Fruit fly (Drosophila melanogaster) whole organism, larva: Measurements from ENCODE around the gene CG7488.

Source experiments
- noc ChIP-seq: fragments of 200-800 bp; sonication (Bioruptor generic); optimal IDR thresholded peaks from 3 replicates; lab custom pipeline; 2019; ENCODE audit warnings: missing biosample characterization, mild to moderate bottlenecking, missing genetic modification characterization, moderate library complexity

The CG7488 gene

DNA sequence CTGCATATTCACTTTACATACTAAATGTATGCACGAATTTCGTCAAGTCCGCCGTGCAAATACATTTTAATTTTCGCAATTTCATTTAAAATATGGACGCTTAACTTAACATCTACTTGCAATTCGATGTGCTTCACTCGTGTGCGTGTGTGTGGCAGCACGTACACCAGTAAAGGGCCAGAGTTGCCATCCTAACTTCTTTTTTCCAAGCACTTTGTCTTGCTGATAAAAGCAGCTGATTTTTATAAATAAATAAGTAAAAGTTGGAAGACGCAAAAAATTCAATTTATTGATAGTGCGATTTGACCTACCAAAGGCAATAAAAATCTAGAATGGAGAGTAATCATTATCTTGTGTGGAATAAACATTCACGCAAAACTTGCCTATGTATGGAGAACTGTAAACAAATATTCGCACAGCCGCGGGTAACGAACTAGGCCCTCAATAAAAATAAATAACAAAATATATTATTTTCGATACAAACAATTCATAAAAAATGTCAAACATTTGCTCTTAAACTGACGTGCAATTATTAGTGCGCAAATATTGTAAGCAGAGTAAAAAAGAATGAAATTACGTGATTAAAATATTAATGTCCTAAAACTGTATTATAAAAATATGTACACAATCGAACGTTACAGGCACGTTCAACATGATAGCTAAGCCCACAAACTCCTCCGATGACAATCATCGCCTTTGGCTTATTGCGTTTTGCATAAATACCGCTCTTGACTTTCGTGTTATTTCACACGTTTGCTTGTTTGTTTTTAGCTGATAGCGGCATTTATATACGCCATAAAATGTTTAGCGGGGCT lies 13.0 kb upstream of the CG7488 start:
- peak; percentile 94 for TF ChIP-seq noc (tag; lab: Kevin White, UChicago)

DNA sequence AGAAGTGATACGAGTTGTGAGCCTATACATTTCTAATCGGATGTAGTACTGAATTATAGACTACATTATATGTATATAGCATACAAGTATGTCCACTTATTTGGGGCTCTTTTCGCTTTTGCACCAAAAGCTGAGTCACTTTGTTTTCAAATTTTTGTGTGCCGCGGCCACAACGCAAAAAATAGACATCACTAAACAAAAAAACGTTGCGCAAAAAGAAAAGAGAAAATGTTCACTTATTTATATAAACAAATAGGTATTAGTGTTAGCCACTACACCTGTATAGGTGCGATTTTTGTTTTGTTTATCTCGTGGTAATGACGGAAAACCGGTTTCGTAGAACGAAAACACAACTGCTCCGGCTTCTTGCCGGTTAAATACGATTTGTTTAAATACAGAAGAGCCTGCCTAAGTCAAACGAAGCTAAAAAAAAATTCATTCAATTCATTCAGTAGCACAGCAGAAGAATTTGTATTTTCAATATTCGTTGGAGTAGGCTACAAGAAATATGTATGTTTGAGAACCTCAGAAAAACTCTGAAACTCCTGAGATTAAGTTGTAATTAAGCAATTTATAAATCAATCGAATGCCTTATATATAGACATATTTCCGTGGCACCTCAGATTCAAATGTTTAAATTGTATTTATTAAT lies 12.3 kb upstream of the CG7488 start:
- peak; percentile 53 for TF ChIP-seq noc (tag; lab: Kevin White, UChicago)

DNA sequence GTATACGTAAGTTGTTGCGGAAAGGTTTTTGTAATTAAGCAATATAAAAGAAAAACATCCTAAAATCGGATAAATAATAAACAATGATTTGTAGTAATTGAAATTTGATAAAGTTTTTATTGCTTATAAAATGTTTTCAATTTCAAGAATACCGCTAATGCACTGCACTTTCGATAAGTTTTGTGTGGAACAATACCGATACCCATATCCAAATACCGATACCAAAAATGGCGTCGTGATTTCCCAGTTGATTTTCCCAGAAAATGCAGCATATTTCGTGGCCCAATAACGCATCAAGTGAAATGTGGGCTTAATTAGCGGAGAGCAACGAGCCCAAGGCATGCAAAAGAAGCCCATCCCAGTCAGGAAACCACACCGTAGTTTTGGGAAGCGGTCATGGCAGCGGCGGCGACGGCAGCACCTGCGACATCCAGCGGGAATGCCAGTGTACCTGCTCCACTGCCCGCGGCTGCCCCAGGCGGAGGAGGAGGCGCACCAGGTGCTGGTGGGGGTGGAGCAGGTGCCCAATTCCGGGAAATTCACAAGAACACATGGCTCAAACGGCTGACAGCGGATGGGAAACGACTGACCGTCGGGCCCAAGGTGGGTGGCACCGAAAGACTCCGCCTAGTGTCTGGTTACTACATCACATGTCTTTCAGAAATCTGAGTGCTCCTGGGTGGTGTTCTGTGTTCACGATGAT lies 9.4 kb upstream of the CG7488 start, which contains the start of gene CG31342:
CG31342 (plus strand) TSS at position 214 of the 703 bp plus-strand sequence.
- no peak for TF ChIP-seq noc (tag; lab: Kevin White, UChicago)

DNA sequence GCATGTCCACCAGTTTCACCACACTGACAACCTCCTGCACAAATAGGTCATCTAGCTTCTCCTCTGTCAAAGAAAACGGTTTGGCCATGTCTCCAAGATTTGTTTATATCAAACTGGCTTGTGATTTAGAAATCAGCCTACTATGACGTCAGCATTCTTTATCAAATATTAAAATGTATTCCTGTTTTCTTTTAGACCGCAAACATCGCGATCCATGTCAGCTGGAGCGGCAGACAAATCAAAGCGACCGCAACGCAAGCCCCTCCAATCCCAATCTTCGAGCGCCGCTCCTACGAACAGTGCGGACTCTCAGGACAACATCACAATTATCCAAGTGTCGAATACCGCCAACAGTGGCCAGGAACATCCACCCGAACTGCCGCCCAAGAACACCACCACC lies 7.0 kb upstream of the CG7488 start, which contains the start of gene CG14383:
CG14383 (minus strand) TSS at position 101 of the 400 bp plus-strand sequence.
- no peak for TF ChIP-seq noc (tag; lab: Kevin White, UChicago)

DNA sequence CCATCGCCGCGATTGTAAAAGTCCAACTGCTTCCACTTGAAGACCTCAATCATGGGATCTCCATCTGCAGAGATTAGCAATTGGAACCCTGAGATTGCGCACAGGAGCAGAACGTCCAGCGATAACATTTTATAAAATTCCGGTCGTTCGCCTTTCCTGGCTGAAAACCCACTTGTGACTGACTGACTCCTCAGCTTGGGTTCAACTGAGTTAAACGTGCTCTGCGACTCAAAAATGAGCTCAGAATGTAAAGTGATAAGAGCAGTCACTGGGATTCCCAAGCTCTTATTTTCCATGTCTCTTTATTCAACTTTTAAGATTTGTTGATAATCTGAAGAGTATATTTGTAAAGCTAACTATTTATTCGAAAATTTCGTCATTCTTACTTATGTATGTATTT lies 2.4 kb upstream of the CG7488 start, which contains the start of gene yellow-f:
yellow-f (minus strand) TSS at position 184 of the 400 bp plus-strand sequence.
- TF ChIP-seq noc (tag; lab: Kevin White, UChicago), result no peak

DNA sequence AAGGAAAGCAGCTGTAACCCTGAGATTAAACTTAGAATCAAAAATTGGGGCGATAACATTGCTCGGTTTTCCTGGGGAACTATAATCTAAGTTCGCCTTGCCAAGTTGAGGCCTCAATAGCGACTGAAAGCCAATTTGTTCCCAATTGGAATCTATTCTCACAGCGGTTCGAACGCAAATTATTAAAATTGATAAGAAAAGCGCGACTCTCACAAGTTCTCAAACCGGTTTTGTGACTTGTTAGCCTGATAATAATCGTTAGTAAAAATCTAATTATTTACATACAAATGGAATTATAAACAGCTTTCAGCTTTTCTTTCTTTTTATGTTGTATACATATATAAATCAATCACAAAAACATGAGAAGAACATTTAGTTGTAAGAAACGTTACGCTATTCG lies 373 bp upstream of the CG7488 start, which contains the start of gene yellow-f2:
yellow-f2 (minus strand) TSS at position 101 of the 400 bp plus-strand sequence.
- no peak for TF ChIP-seq noc (tag; lab: Kevin White, UChicago)

DNA sequence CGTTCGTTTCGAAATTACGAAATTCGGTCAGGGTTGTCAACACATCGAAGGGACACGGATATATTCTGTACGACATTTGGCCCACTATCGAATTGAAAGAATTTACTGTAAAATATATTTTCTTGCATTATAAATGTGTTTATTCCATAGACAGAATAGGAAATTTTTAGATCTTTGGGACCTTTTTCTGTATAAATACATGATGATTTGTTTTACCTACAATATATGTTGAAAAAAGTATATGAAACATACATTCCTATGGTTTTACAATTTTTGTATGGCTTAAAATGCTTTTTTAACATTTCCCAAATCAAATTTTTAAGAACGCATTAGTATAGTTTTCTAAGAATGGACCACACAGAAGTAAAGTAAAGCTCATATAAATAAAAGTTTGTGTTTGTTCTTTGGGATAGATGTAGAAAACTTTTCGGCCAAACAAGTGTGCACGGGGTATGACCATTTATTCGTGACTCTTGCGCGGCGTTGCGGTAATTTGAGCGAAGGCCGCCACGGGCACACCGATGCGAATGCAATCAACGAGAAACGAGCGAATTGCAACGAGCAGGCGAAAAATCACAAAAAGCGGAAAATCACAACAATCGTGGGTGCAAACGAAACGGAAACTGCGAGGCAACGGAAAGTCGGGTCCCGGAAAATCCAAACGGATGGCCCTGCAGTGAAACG lies 2.3 kb downstream of the CG7488 start, which contains the start of the genes CG17327, CG44194 and CG7518:
CG17327 (minus strand) TSS at position 177 of the 684 bp plus-strand sequence.
CG44194 (minus strand) TSS at position 177 of the 684 bp plus-strand sequence.
CG7518 (plus strand) TSS at position 540 of the 684 bp plus-strand sequence.
- TF ChIP-seq noc (tag; lab: Kevin White, UChicago), result no peak

DNA sequence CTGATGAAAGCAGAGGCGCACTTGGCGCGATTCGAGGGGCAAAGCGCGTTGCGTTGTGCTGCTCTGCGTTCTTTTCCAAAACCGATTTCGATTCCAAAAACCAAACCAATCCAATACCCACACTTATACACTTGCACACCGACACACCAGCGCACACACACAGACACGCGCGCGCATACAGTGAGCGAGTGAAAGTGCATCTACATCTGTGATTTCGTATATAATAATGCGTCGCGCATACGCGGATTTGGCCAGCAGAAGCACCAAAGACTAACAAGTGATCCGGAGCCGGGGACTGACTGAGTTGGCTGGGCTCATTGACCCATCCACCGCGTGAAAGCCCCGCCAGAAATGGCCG lies 2.8 kb downstream of the CG7488 start:
- TF ChIP-seq noc (tag; lab: Kevin White, UChicago), result no peak

DNA sequence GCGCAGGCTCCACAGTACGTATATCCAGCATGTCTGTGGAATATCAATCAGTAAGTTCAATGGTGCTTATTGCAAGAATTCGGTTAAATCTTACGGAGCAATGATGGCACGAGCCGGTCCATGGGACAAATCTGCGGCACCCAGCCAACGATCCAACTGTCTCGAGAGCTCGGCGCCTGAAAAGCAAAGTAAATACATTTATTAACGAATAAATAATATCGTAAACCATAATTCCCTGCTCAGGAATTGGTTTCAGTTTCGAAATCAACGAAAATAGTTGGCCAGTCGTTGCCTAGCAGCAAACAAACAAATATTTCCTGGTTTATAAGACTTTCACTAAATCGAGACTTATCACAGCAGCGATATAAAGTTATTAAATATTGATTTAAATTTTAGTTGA lies 14.2 kb downstream of the CG7488 start, which contains the start of gene CG11656:
CG11656 (plus strand) TSS at position 301 of the 400 bp plus-strand sequence.
- TF ChIP-seq noc (tag; lab: Kevin White, UChicago), result no peak

DNA sequence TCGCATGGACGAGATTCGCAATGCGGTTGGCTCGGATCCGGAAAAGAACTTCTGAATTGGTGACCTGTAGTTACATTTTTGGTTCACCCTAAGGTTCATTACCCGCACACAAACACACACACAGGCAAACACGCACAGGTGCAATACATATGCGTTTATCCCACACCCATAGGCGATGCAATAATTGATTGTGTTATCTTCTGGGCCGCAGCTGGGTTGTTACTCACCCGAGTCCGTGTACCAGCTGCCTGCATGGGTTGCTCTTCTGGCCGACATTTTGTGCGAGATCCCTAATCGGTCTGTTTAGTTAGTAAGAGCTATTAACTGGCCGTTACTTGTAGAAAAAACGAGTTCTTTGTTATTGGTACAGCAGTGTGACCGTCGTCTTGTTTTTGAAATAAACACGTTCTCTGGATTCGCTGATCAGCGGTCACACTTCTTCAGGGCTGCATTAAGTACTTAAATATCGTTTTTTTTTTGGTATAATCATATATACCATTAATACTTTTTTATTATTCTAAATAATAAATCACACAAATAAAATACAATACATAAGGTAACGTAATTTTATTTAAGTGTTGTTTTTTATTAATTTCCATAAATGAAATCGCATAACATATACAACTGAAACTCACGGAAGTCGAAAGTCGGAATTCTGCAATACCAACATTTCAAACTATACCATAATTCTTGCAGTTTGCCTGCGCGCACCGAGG lies 15.6 kb downstream of the CG7488 start, which contains the start of gene CG8031:
CG8031 (minus strand) TSS at position 406 of the 716 bp plus-strand sequence.
- no peak for TF ChIP-seq noc (tag; lab: Kevin White, UChicago)

DNA sequence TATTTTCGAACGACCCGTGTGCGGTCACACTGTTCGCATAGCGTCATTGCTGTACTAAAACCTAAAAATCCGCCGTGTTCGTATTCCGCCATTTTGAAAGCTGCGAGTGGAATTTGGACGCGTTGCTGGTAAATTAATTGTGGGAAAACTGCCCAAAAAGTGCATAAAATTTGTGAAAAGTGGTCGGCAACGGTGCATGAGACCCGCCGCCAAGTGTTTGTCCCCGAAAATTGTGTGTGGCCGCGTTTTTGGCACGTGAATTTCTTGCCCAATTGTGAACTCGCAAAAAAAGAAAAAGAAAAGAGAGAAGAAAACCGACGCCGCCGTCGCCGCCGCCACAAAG lies 16.2 kb downstream of the CG7488 start, which contains the start of gene CtBP:
CtBP (plus strand) TSS at position 29 of the 343 bp plus-strand sequence.
- no peak for TF ChIP-seq noc (tag; lab: Kevin White, UChicago)

DNA sequence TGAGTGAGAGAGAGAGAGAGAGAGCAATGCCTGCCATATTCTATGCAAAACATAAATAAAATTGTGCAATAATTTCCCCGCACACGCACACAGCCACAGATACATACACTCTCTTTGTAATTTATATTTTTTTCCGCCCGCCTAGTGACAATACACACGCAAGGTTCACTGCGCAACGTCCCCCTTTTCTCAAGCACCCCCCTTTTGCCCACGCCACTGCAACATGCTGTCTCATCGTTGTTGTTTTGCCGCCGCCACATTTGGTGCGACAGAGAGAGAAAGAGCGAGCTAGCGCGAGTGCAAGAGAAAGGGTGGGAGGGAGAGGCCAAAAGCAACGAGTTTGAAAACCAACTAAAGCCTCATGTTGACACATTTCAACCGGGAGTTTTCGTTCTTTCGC lies 16.9 kb downstream of the CG7488 start:
- TF ChIP-seq noc (tag; lab: Kevin White, UChicago), result peak; percentile 76

DNA sequence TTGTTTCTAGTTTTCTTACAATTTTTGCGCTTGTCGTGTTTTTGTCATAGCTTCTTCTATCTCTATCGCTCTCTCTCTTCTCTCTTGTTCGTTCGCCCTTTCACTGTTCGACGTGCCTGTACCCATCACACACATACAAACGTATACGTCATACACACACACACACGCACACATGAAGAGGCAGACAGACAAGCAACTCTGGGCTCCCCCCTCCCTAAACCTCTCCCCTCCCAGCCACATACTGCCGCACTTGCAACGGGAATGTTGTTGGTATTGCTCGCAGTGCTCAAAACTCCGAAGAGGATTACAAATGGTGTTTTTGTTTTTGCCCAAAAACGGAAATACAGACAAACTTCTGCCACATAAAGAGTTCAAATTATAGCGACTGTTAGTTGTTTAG lies 17.6 kb downstream of the CG7488 start:
- TF ChIP-seq noc (tag; lab: Kevin White, UChicago), result no peak
